Worm (Caenorhabditis elegans) whole organism, mixed stage, embryonic: ENCODE results near the gene zmp-4.

Experiments used
- M03D4.4 ChIP-seq: sonication (generic microtip); optimal IDR thresholded peaks from 2 replicates; lab custom pipeline; 2017; ENCODE audit warnings: mild to moderate bottlenecking, missing genetic modification characterization, missing compliant biosample characterization
- bed-3 ChIP-seq: fragments of 200-800 bp; sonication (Bioruptor generic); optimal IDR thresholded peaks from 3 replicates; lab custom pipeline; 2018; ENCODE audit warnings: mild to moderate bottlenecking, missing genetic modification characterization, moderate library complexity, missing compliant biosample characterization
- ceh-39 ChIP-seq: fragments of 150-350 bp; optimal IDR thresholded peaks from 2 replicates; lab custom pipeline; 2014; ENCODE audit warnings: missing biosample characterization, missing genetic modification characterization
- ceh-43 ChIP-seq: fragments of 200-800 bp; sonication (Bioruptor generic); optimal IDR thresholded peaks from 2 replicates; lab custom pipeline; 2018; ENCODE audit warnings: mild to moderate bottlenecking, missing genetic modification characterization, moderate library complexity, missing compliant biosample characterization
- ceh-83 ChIP-seq: fragments of 200-800 bp; sonication (Bioruptor generic); optimal IDR thresholded peaks from 2 replicates; lab custom pipeline; 2018; ENCODE audit warnings: mild to moderate bottlenecking, missing genetic modification characterization, missing compliant biosample characterization
- ces-1 ChIP-seq: fragments of 150-350 bp; optimal IDR thresholded peaks from 2 replicates; lab custom pipeline; 2014; ENCODE audit warnings: missing biosample characterization, missing genetic modification reagents, missing genetic modification characterization
- drap-1 ChIP-seq: fragments of 200-800 bp; sonication (Bioruptor generic); optimal IDR thresholded peaks from 3 replicates; lab custom pipeline; 2018; ENCODE audit warnings: mild to moderate bottlenecking, missing genetic modification characterization, missing compliant biosample characterization
- elt-3 ChIP-seq: fragments of 150-350 bp; optimal IDR thresholded peaks from 2 replicates; lab custom pipeline; 2014; ENCODE audit warnings: missing biosample characterization, missing genetic modification characterization
- flh-1 ChIP-seq: fragments of 200-800 bp; sonication (Bioruptor generic); optimal IDR thresholded peaks from 2 replicates; lab custom pipeline; 2018; ENCODE audit warnings: mild to moderate bottlenecking, missing genetic modification characterization, moderate library complexity, missing compliant biosample characterization
- lin-13 ChIP-seq: fragments of 150-350 bp; optimal IDR thresholded peaks from 2 replicates; lab custom pipeline; 2014; ENCODE audit warnings: missing biosample characterization, missing genetic modification characterization
- lin-32 ChIP-seq: fragments of 200-800 bp; sonication (Bioruptor generic); optimal IDR thresholded peaks from 2 replicates; lab custom pipeline; 2018; ENCODE audit warnings: mild to moderate bottlenecking, missing genetic modification characterization, missing compliant biosample characterization
- lsy-2 ChIP-seq: fragments of 150-350 bp; optimal IDR thresholded peaks from 2 replicates; lab custom pipeline; 2014; ENCODE audit warnings: missing biosample characterization, missing genetic modification characterization
- mab-5 ChIP-seq: fragments of 150-350 bp; optimal IDR thresholded peaks from 2 replicates; lab custom pipeline; 2014; ENCODE audit warnings: missing biosample characterization, missing genetic modification characterization
- mep-1 ChIP-seq: fragments of 150-350 bp; optimal IDR thresholded peaks from 2 replicates; lab custom pipeline; 2017; ENCODE audit warnings: missing biosample characterization, missing genetic modification reagents, missing genetic modification characterization, inconsistent platforms
- mls-2 ChIP-seq: sonication (generic microtip); optimal IDR thresholded peaks from 2 replicates; lab custom pipeline; 2016; ENCODE audit warnings: mild to moderate bottlenecking, missing genetic modification characterization, moderate library complexity, missing compliant biosample characterization
- nhr-12 ChIP-seq: fragments of 150-350 bp; optimal IDR thresholded peaks from 2 replicates; lab custom pipeline; 2014; ENCODE audit warnings: missing biosample characterization, missing genetic modification characterization
- nhr-237 ChIP-seq: fragments of 150-350 bp; optimal IDR thresholded peaks from 2 replicates; lab custom pipeline; 2014; ENCODE audit warnings: missing biosample characterization, missing genetic modification characterization
- nhr-28 ChIP-seq: fragments of 150-350 bp; optimal IDR thresholded peaks from 2 replicates; lab custom pipeline; 2014; ENCODE audit warnings: missing biosample characterization, missing genetic modification characterization
- pha-4 ChIP-seq: fragments of 150-350 bp; optimal IDR thresholded peaks from 2 replicates; lab custom pipeline; 2018; ENCODE audit warnings: missing biosample characterization, missing genetic modification reagents, missing genetic modification characterization
- sem-2 ChIP-seq: fragments of 200-800 bp; sonication (Bioruptor generic); optimal IDR thresholded peaks from 2 replicates; lab custom pipeline; 2018; ENCODE audit warnings: mild to moderate bottlenecking, missing genetic modification characterization, missing compliant biosample characterization
- snpc-4 ChIP-seq: fragments of 150-350 bp; optimal IDR thresholded peaks from 2 replicates; lab custom pipeline; 2014; ENCODE audit warnings: missing biosample characterization, missing genetic modification characterization
- sptf-1 ChIP-seq: sonication (generic microtip); optimal IDR thresholded peaks from 2 replicates; lab custom pipeline; 2017; ENCODE audit warnings: mild to moderate bottlenecking, missing genetic modification characterization, moderate library complexity, missing compliant biosample characterization
- tbx-8 ChIP-seq: fragments of 200-800 bp; sonication (Bioruptor generic); optimal IDR thresholded peaks from 2 replicates; lab custom pipeline; 2018; ENCODE audit warnings: mild to moderate bottlenecking, missing genetic modification characterization, moderate library complexity, missing compliant biosample characterization
- unc-120 ChIP-seq: sonication (generic microtip); optimal IDR thresholded peaks from 2 replicates; lab custom pipeline; 2017; ENCODE audit warnings: missing genetic modification characterization, missing compliant biosample characterization; ENCODE audit not compliant: poor library complexity, severe bottlenecking
- unc-39 ChIP-seq: fragments of 150-350 bp; optimal IDR thresholded peaks from 2 replicates; lab custom pipeline; 2014; ENCODE audit warnings: missing biosample characterization, missing genetic modification characterization
- unc-62 ChIP-seq: fragments of 150-350 bp; optimal IDR thresholded peaks from 2 replicates; lab custom pipeline; 2014; ENCODE audit warnings: missing biosample characterization, missing genetic modification reagents, missing genetic modification characterization
- zip-8 ChIP-seq: fragments of 150-350 bp; optimal IDR thresholded peaks from 2 replicates; lab custom pipeline; 2014; ENCODE audit warnings: missing biosample characterization, missing genetic modification characterization
- ztf-11 ChIP-seq: fragments of 150-350 bp; optimal IDR thresholded peaks from 2 replicates; lab custom pipeline; 2014; ENCODE audit warnings: missing biosample characterization, missing genetic modification characterization

zmp-4 gene

ce11 chrV:14942898-14943297 lies 21.5 kb upstream of the zmp-4 start:
- TF ChIP-seq nhr-28 (tag; lab: Kevin White, UChicago) = no peak
- TF ChIP-seq zip-8 (tag; lab: Kevin White, UChicago) = peak; percentile 96
- no peak for TF ChIP-seq mls-2 (tag; lab: Kevin White, UChicago)
- no peak for TF ChIP-seq ceh-83 (GFP tag; lab: Kevin White, UChicago)

- TF ChIP-seq lin-13 (tag; lab: Kevin White, UChicago) = no peak
- no peak for TF ChIP-seq pha-4 (tag; lab: Kevin White, UChicago)
- no peak for TF ChIP-seq unc-120 (tag; lab: Kevin White, UChicago)
- TF ChIP-seq nhr-237 = no peak
- TF ChIP-seq nhr-28 (tag; lab: Kevin White, UChicago) = no peak
- TF ChIP-seq mls-2 (tag; lab: Kevin White, UChicago) = no peak
- TF ChIP-seq drap-1 = no peak
- no peak for TF ChIP-seq mep-1 (tag; lab: Kevin White, UChicago)
- TF ChIP-seq sem-2 = no peak
- no peak for TF ChIP-seq ceh-39 (tag; lab: Kevin White, UChicago)
- no peak for TF ChIP-seq elt-3 (tag; lab: Kevin White, UChicago)
- no peak for TF ChIP-seq ceh-83 (GFP tag; lab: Kevin White, UChicago)
Measured at ce11 chrV:14936587-14936986, 15.2 kb upstream of the zmp-4 start, which contains the start of gene C30G7.2. Gene C30G7.2, plus strand, starts transcription at chrV:14936887.

- TF ChIP-seq drap-1 (no peak), pha-4 (tag; lab: Kevin White, UChicago) (no peak), unc-39 (tag; lab: Kevin White, UChicago) (no peak), M03D4.4 (tag; lab: Kevin White, UChicago) (no peak), mep-1 (tag; lab: Kevin White, UChicago) (no peak), unc-62 (GFP tag; lab: Kevin White, UChicago) (no peak), elt-3 (tag; lab: Kevin White, UChicago) (no peak), lsy-2 (no peak), snpc-4 (tag; lab: Kevin White, UChicago) (no peak), mab-5 (tag; lab: Kevin White, UChicago) (no peak), mls-2 (tag; lab: Kevin White, UChicago) (no peak), sptf-1 (tag; lab: Kevin White, UChicago) (no peak), zip-8 (tag; lab: Kevin White, UChicago) (no peak), nhr-12 (no peak), lin-13 (tag; lab: Kevin White, UChicago) (no peak), ztf-11 (no peak), ceh-83 (GFP tag; lab: Kevin White, UChicago) (no peak), ces-1 (GFP tag; lab: Kevin White, UChicago) (no peak), ceh-43 (GFP tag; lab: Kevin White, UChicago) (no peak), lin-32 (GFP tag; lab: Kevin White, UChicago) (no peak)
- TF ChIP-seq, all 35 proteins: peak for 0
Measured at ce11 chrV:14933450-14934218, 12.2 kb upstream of the zmp-4 start.

ce11 chrV:14930168-14930567 lies 8.8 kb upstream of the zmp-4 start:
- no peak for TF ChIP-seq lin-13 (tag; lab: Kevin White, UChicago)
- TF ChIP-seq ces-1 (GFP tag; lab: Kevin White, UChicago) = peak; percentile 15

DNA sequence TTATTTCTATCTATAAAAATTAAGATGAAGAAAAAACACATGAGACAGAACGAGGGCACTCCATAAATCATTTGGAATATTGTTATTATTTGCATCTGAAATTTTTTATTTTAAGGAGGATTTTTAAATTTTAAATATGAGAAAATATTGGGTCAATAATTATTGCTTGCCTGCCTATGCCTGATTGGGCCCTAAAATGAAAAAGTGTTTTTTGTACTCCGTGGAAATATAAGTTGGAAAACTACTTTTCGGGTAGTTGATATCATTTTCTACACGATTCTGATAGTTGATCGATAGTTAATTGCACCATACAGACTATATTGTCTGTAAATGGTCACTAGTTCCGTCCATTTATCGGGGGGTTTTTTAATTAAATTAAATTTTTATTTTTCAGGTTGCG lies 6.8 kb upstream of the zmp-4 start, which contains the start of gene srg-55:
srg-55 (minus strand) TSS at position 101 of the 400 bp plus-strand sequence.
- TF ChIP-seq elt-3 (tag; lab: Kevin White, UChicago) (no peak), lin-32 (GFP tag; lab: Kevin White, UChicago) (no peak), lsy-2 (no peak), nhr-237 (no peak), sem-2 (no peak), bed-3 (GFP tag; lab: Kevin White, UChicago) (no peak), ceh-83 (GFP tag; lab: Kevin White, UChicago) (no peak), tbx-8 (no peak), ceh-39 (tag; lab: Kevin White, UChicago) (no peak), zip-8 (tag; lab: Kevin White, UChicago) (no peak), flh-1 (GFP tag; lab: Kevin White, UChicago) (no peak), ces-1 (GFP tag; lab: Kevin White, UChicago) (no peak)
